Worm (Caenorhabditis elegans): ENCODE results near the gene tbc-8.
A peak's percentile ranks its signal among the peaks of the same experiment; 100 is the strongest.

Gene tbc-8

ce11 chrIII:10326327-10326726, 38.4 kb upstream of the tbc-8 start:
- no peak for TF ChIP-seq ceh-8 (GFP tag; optimal IDR thresholded peaks at IDR 0.05)
- TF ChIP-seq efl-1 (optimal IDR thresholded peaks at IDR 0.05) = no peak
- no peak for TF ChIP-seq efl-1 (GFP tag; optimal IDR thresholded peaks at IDR 0.05 in 1 of 2)
- TF ChIP-seq elt-3 (tag; optimal IDR thresholded peaks at IDR 0.05) = no peak
- no peak for TF ChIP-seq lin-13 (GFP tag; optimal IDR thresholded peaks at IDR 0.05)
- no peak for TF ChIP-seq C04F5.9 (tag; optimal IDR thresholded peaks at IDR 0.05)

ce11 chrIII:10328565-10329541, 35.9 kb upstream of the tbc-8 start:
- TF ChIP-seq nhr-84 (tag; optimal IDR thresholded peaks at IDR 0.05) (no peak), pqm-1 (tag; optimal IDR thresholded peaks at IDR 0.05) (no peak), snu-23 (GFP tag; optimal IDR thresholded peaks at IDR 0.05) (peak; percentile 35), jun-1 (tag; optimal IDR thresholded peaks at IDR 0.05) (no peak), dsc-1 (tag; optimal IDR thresholded peaks at IDR 0.05) (no peak), ceh-8 (GFP tag; optimal IDR thresholded peaks at IDR 0.05) (no peak), mep-1 (tag; optimal IDR thresholded peaks at IDR 0.05) (peak; percentile 31), efl-1 (optimal IDR thresholded peaks at IDR 0.05) (peak in 1 of 2 experiments; percentile 15), efl-1 (GFP tag; optimal IDR thresholded peaks at IDR 0.05 in 1 of 2) (no peak), egl-27 (tag; optimal IDR thresholded peaks at IDR 0.05) (peak in 1 of 2 experiments; percentile 35), zag-1 (tag; optimal IDR thresholded peaks at IDR 0.05) (no peak), nhr-77 (tag; optimal IDR thresholded peaks at IDR 0.05) (no peak), blmp-1 (tag; optimal IDR thresholded peaks at IDR 0.05) (peak; percentile 41), nhr-237 (tag; optimal IDR thresholded peaks at IDR 0.05) (no peak), skn-1 (tag; optimal IDR thresholded peaks at IDR 0.05) (no peak), nhr-85 (tag) (peak; percentile 69), nhr-71 (tag; optimal IDR thresholded peaks at IDR 0.05) (peak; percentile 27), lin-14 (GFP tag; optimal IDR thresholded peaks at IDR 0.05) (peak; percentile 54), nhr-20 (tag; optimal IDR thresholded peaks at IDR 0.05) (peak; percentile 10), hpl-2 (GFP tag; optimal IDR thresholded peaks at IDR 0.05) (no peak), ceh-63 (GFP tag; optimal IDR thresholded peaks at IDR 0.05) (no peak), sptf-1 (tag; optimal IDR thresholded peaks at IDR 0.05) (no peak), tlp-1 (tag; optimal IDR thresholded peaks at IDR 0.05) (no peak), unc-130 (tag; optimal IDR thresholded peaks at IDR 0.05) (no peak), lsy-2 (tag; optimal IDR thresholded peaks at IDR 0.05) (peak in 1 of 2 experiments; percentile 1), ets-5 (GFP tag; IDR thresholded peaks at IDR 0.05) (no peak), unc-98 (GFP tag; IDR thresholded peaks at IDR 0.05) (no peak), lin-13 (GFP tag; optimal IDR thresholded peaks at IDR 0.05) (no peak), fos-1 (tag; optimal IDR thresholded peaks at IDR 0.05) (no peak)

ce11 chrIII:10329811-10330210, 34.9 kb upstream of the tbc-8 start:
- TF ChIP-seq lin-14 (GFP tag; optimal IDR thresholded peaks at IDR 0.05) (peak; percentile 56), ceh-8 (GFP tag; optimal IDR thresholded peaks at IDR 0.05) (no peak), C34B4.2 (tag; optimal IDR thresholded peaks at IDR 0.05) (no peak), mep-1 (tag; optimal IDR thresholded peaks at IDR 0.05) (no peak), rnt-1 (tag; optimal IDR thresholded peaks at IDR 0.05) (peak; percentile 19), nhr-20 (tag; optimal IDR thresholded peaks at IDR 0.05) (no peak), nhr-11 (tag; optimal IDR thresholded peaks at IDR 0.05) (no peak), mdl-1 (tag; optimal IDR thresholded peaks at IDR 0.05) (peak in 1 of 2 experiments; percentile 38), vab-15 (tag; optimal IDR thresholded peaks at IDR 0.05) (no peak), tlp-1 (tag; optimal IDR thresholded peaks at IDR 0.05) (no peak), efl-1 (optimal IDR thresholded peaks at IDR 0.05) (no peak), efl-1 (GFP tag; optimal IDR thresholded peaks at IDR 0.05 in 1 of 2) (peak in 1 of 2 experiments; percentile 10), sup-37 (GFP tag; optimal IDR thresholded peaks at IDR 0.05) (no peak), blmp-1 (tag; optimal IDR thresholded peaks at IDR 0.05) (peak; percentile 7), nhr-47 (tag; optimal IDR thresholded peaks at IDR 0.05) (no peak), unc-130 (tag; optimal IDR thresholded peaks at IDR 0.05) (no peak), snu-23 (GFP tag; optimal IDR thresholded peaks at IDR 0.05) (no peak), nhr-71 (tag; optimal IDR thresholded peaks at IDR 0.05) (no peak), lsy-2 (tag; optimal IDR thresholded peaks at IDR 0.05) (peak in 1 of 2 experiments; percentile 6), C04F5.9 (tag; optimal IDR thresholded peaks at IDR 0.05) (no peak), lin-35 (GFP tag; optimal IDR thresholded peaks at IDR 0.05) (peak in 1 of 2 experiments; percentile 6), nhr-19 (GFP tag; conservative IDR thresholded peaks at IDR 0.05) (no peak), pag-3 (tag; optimal IDR thresholded peaks at IDR 0.05; ENCODE audit: borderline replicate concordance, insufficient read depth) (no peak), elt-3 (tag; optimal IDR thresholded peaks at IDR 0.05) (peak in 2 of 6 experiments; percentile 34 to 82)

All from whole organism, L1 larva.